In genomic region chrIV:13783237-13784012, ce11 we compare ENCODE assay signal across 1 worm cellular context.
TF ChIP-seq lines count a peak whose summit lies in the region.

TSS of gene iscu-1 (plus strand) at chrIV:13783962.

TF ChIP-seq in whole organism, L1 larva, 84 proteins besides CTCF, POLR2A, EP300 and RAD21 (continued from another document):
- TF ChIP-seq fkh-4 (tag; optimal IDR thresholded peaks at IDR 0.05; lab: Kevin White, UChicago; ENCODE audit: borderline replicate concordance) (peak; percentile 44), unc-62 (GFP tag; optimal IDR thresholded peaks at IDR 0.05; lab: Kevin White, UChicago) (no peak), Y116A8C.19 (tag; optimal IDR thresholded peaks at IDR 0.05; lab: Kevin White, UChicago; ENCODE audit: borderline replicate concordance) (no peak), nhr-28 (tag; optimal IDR thresholded peaks at IDR 0.05; lab: Kevin White, UChicago) (no peak), mef-2 (tag; optimal IDR thresholded peaks at IDR 0.05; lab: Kevin White, UChicago) (no peak), hpl-2 (GFP tag; optimal IDR thresholded peaks at IDR 0.05; lab: Kevin White, UChicago) (no peak), unc-98 (GFP tag; IDR thresholded peaks at IDR 0.05; lab: Robert Waterston, UW) (no peak), unc-86 (tag; optimal IDR thresholded peaks at IDR 0.05; lab: Kevin White, UChicago) (no peak), C04F5.9 (tag; optimal IDR thresholded peaks at IDR 0.05; lab: Kevin White, UChicago) (no peak), fos-1 (tag; optimal IDR thresholded peaks at IDR 0.05; lab: Kevin White, UChicago) (no peak), lin-13 (GFP tag; optimal IDR thresholded peaks at IDR 0.05; lab: Kevin White, UChicago) (peak; percentile 39), xbp-1 (tag; optimal IDR thresholded peaks at IDR 0.05; lab: Kevin White, UChicago) (peak; percentile 16), lir-3 (tag; optimal IDR thresholded peaks at IDR 0.05; lab: Kevin White, UChicago; ENCODE audit: poor library complexity) (peak; percentile 77), unc-30 (tag; optimal IDR thresholded peaks at IDR 0.05; lab: Kevin White, UChicago) (no peak), elt-3 (tag; optimal IDR thresholded peaks at IDR 0.05; lab: Kevin White, UChicago) (peak in 1 of 6 experiments; percentile 13), mab-9 (GFP tag; IDR thresholded peaks at IDR 0.05; lab: Robert Waterston, UW) (no peak), alr-1 (tag; optimal IDR thresholded peaks at IDR 0.05; lab: Kevin White, UChicago; ENCODE audit: borderline replicate concordance) (no peak), tlp-1 (tag; optimal IDR thresholded peaks at IDR 0.05; lab: Kevin White, UChicago) (no peak), nhr-20 (tag; optimal IDR thresholded peaks at IDR 0.05; lab: Kevin White, UChicago) (peak; percentile 44), fkh-10 (GFP tag; optimal IDR thresholded peaks at IDR 0.05; lab: Kevin White, UChicago) (no peak), unc-130 (tag; optimal IDR thresholded peaks at IDR 0.05; lab: Kevin White, UChicago) (peak; percentile 1), aha-1 (tag; optimal IDR thresholded peaks at IDR 0.05; lab: Kevin White, UChicago) (no peak), nhr-19 (GFP tag; conservative IDR thresholded peaks at IDR 0.05; lab: Robert Waterston, UW) (no peak), C16A3.4 (tag; optimal IDR thresholded peaks at IDR 0.05; lab: Kevin White, UChicago) (no peak), mdl-1 (tag; optimal IDR thresholded peaks at IDR 0.05; lab: Kevin White, UChicago) (peak in 1 of 2 experiments; percentile 1), dsc-1 (tag; optimal IDR thresholded peaks at IDR 0.05; lab: Kevin White, UChicago) (peak; percentile 0), ceh-90 (tag; optimal IDR thresholded peaks at IDR 0.05; lab: Kevin White, UChicago) (peak; percentile 72), ztf-11 (tag; optimal IDR thresholded peaks at IDR 0.05; lab: Kevin White, UChicago) (no peak), nhr-77 (tag; optimal IDR thresholded peaks at IDR 0.05; lab: Kevin White, UChicago) (no peak)
TF ChIP-seq in whole organism, L1 larva: peak in this region for 29.
